Worm (Caenorhabditis elegans) whole organism, L4 larva: ENCODE data around the gene F11A5.5.

Experiments
- ces-1 ChIP-seq: fragments of 150-350 bp; sonication (generic microtip); optimal IDR thresholded peaks from 4 replicates; lab custom pipeline; 2014; ENCODE audit warnings: missing biosample characterization, missing genetic modification reagents, missing genetic modification characterization
- madf-5 ChIP-seq, 2 experiments: fragments of 200-800 bp; sonication (Bioruptor generic); IDR thresholded peaks; 2 replicates each; pipeline ENCODE4 v1.3.6; 2022; ENCODE audit warnings: missing compliant biosample characterization in 2 of 2, missing genetic modification characterization in 2 of 2
- nhr-11 ChIP-seq: fragments of 150-350 bp; optimal IDR thresholded peaks from 2 replicates; lab custom pipeline; 2014; ENCODE audit warnings: missing biosample characterization, missing genetic modification characterization

- TF ChIP-seq nhr-11 (no peak), madf-5 (GFP tag; IDR thresholded peaks at IDR 0.05; lab: Robert Waterston, UW) (no peak), ces-1 (GFP tag; lab: Kevin White, UChicago) (no peak)
These were observed 39.1 kb downstream of the F11A5.5 start, which contains the start of gene F21H7.5 for ce11 chrV:16237223-16237622.
